Fruit fly (Drosophila melanogaster): Measurements from ENCODE around the gene CG42779.
A peak's percentile ranks its signal among the peaks of the same experiment; 100 is the strongest.

Gene CG42779

DNA sequence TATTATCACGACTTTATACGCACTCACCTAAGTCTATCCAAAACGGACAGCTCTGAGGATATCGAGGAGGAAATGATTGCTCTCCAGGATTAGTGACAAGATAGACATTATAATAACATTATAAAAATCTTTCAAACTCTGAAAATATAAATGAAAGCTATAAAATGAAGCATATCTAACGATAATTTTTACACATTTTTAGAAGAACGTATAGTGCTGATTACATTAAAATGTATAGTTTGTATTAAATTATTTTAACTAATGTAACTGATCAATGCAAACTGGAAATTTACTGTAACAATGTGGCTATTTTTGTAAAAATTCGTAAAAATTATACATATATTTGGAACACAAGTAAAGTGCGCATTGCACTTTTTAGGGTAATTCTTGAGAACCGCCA, 17.3 kb downstream of the CG42779 start, which contains the start of gene CG5265:
Gene CG5265 (plus strand): TSS at position 301 of the 400 bp plus-strand sequence.
- no peak for TF ChIP-seq CG17801 (GFP tag; optimal IDR thresholded peaks at IDR 0.05; ENCODE audit: partially characterized antibody)

- TF ChIP-seq CG17801 (GFP tag; optimal IDR thresholded peaks at IDR 0.05; ENCODE audit: partially characterized antibody), result no peak
Observed at dm6 chr3R:17142304-17142703, 20.9 kb downstream of the CG42779 start, which contains the start of gene TwdlW. Gene TwdlW (minus strand): TSS chr3R:17142404.

- TF ChIP-seq CG17801 (GFP tag; optimal IDR thresholded peaks at IDR 0.05; ENCODE audit: partially characterized antibody), result no peak
Observed at dm6 chr3R:17147647-17148244, 26.4 kb downstream of the CG42779 start.

dm6 chr3R:17149080-17149746, 27.8 kb downstream of the CG42779 start, which contains the start of the genes m-cup and Det:
Gene m-cup (minus strand): TSS chr3R:17149412.
Gene Det (plus strand): TSS chr3R:17149667.
- peak; percentile 44 for TF ChIP-seq CG17801 (GFP tag; optimal IDR thresholded peaks at IDR 0.05; ENCODE audit: partially characterized antibody)

- no peak for TF ChIP-seq CG17801 (GFP tag; optimal IDR thresholded peaks at IDR 0.05; ENCODE audit: partially characterized antibody)
Observed at dm6 chr3R:17150287-17150686, 28.9 kb downstream of the CG42779 start, which contains the start of gene Smug. Gene Smug (plus strand): TSS chr3R:17150587.

- TF ChIP-seq CG17801 (GFP tag; optimal IDR thresholded peaks at IDR 0.05; ENCODE audit: partially characterized antibody), result peak; percentile 27
Observed at dm6 chr3R:17151376-17152026, 30.1 kb downstream of the CG42779 start, which contains the start of gene CG5292. Gene CG5292 (plus strand): TSS chr3R:17151861.
